Fruit fly (Drosophila melanogaster) whole organism, adult: ENCODE measurements around the gene brv3.
A peak's percentile ranks its signal among the peaks of the same experiment; 100 is the strongest.

ENCODE experiments used
- CG11617 ChIP-seq: fragments of 200-800 bp; sonication (Bioruptor generic); optimal IDR thresholded peaks from 2 replicates; lab custom pipeline; 2017; ENCODE audit warnings: mild to moderate bottlenecking, missing biosample characterization, missing genetic modification reagents, missing genetic modification characterization
- CG12768 ChIP-seq: fragments of 200-800 bp; sonication (Bioruptor generic); optimal IDR thresholded peaks from 2 replicates; lab custom pipeline; 2017; ENCODE audit warnings: missing biosample characterization, missing genetic modification characterization, mild to moderate bottlenecking, moderate library complexity, missing genetic modification reagents
- CG14711 ChIP-seq: fragments of 200-800 bp; sonication (Bioruptor generic); optimal IDR thresholded peaks from 2 replicates; lab custom pipeline; 2018; ENCODE audit warnings: missing biosample characterization, mild to moderate bottlenecking, missing genetic modification characterization, moderate library complexity
- CG1620 ChIP-seq: fragments of 200-800 bp; sonication (Bioruptor generic); optimal IDR thresholded peaks from 2 replicates; lab custom pipeline; 2016; ENCODE audit warnings: missing biosample characterization, missing genetic modification characterization
- CG33017 ChIP-seq: fragments of 200-800 bp; sonication (Bioruptor generic); optimal IDR thresholded peaks from 2 replicates; lab custom pipeline; 2018; ENCODE audit warnings: missing biosample characterization, mild to moderate bottlenecking, missing genetic modification characterization, moderate library complexity
- CG5204 ChIP-seq: fragments of 200-800 bp; sonication (Bioruptor generic); optimal IDR thresholded peaks from 2 replicates; lab custom pipeline; 2016; ENCODE audit warnings: missing biosample characterization, missing genetic modification characterization
- CG7045 ChIP-seq: fragments of 200-800 bp; sonication (Bioruptor generic); optimal IDR thresholded peaks from 2 replicates; lab custom pipeline; 2017; ENCODE audit warnings: missing biosample characterization, mild to moderate bottlenecking, missing genetic modification characterization
- CG7101 ChIP-seq: fragments of 200-800 bp; sonication (Bioruptor generic); optimal IDR thresholded peaks from 2 replicates; lab custom pipeline; 2018; ENCODE audit warnings: missing biosample characterization, mild to moderate bottlenecking, missing genetic modification characterization, moderate library complexity
- Clk ChIP-seq: fragments of 200-800 bp; sonication (Bioruptor generic); optimal IDR thresholded peaks from 2 replicates; lab custom pipeline; 2017; ENCODE audit warnings: missing biosample characterization, missing genetic modification characterization
- Crg-1 ChIP-seq: fragments of 200-800 bp; sonication (Bioruptor generic); optimal IDR thresholded peaks from 2 replicates; lab custom pipeline; 2016; ENCODE audit warnings: missing biosample characterization, missing genetic modification characterization
- Hr96 ChIP-seq: fragments of 200-800 bp; sonication (Bioruptor generic); optimal IDR thresholded peaks from 2 replicates; lab custom pipeline; 2016; ENCODE audit warnings: missing biosample characterization, missing genetic modification characterization
- Mnt ChIP-seq: fragments of 200-800 bp; sonication (Bioruptor generic); optimal IDR thresholded peaks from 2 replicates; lab custom pipeline; 2016; ENCODE audit warnings: missing biosample characterization, mild to moderate bottlenecking, missing genetic modification characterization
- bab1 ChIP-seq: fragments of 200-800 bp; sonication (Bioruptor generic); optimal IDR thresholded peaks from 3 replicates; lab custom pipeline; 2019; ENCODE audit warnings: missing biosample characterization, mild to moderate bottlenecking, missing genetic modification characterization, moderate library complexity
- cic ChIP-seq: fragments of 200-800 bp; sonication (Bioruptor generic); optimal IDR thresholded peaks from 2 replicates; lab custom pipeline; 2017; ENCODE audit warnings: missing biosample characterization, mild to moderate bottlenecking, missing genetic modification characterization, moderate library complexity
- cnc ChIP-seq, 2 experiments: fragments of >200 bp; optimal IDR thresholded peaks; 2 replicates each; lab custom pipeline; 2017
- kay ChIP-seq: fragments of 200-800 bp; sonication (Bioruptor generic); peaks from one replicate; lab custom pipeline; 2016; ENCODE audit warnings: missing biosample characterization, missing genetic modification characterization, borderline replicate concordance
- ovo ChIP-seq: fragments of 200-800 bp; sonication (Bioruptor generic); optimal IDR thresholded peaks from 2 replicates; lab custom pipeline; 2016; ENCODE audit warnings: missing biosample characterization, missing genetic modification characterization
- pad ChIP-seq: fragments of 200-800 bp; sonication (Bioruptor generic); optimal IDR thresholded peaks from 3 replicates; lab custom pipeline; 2017; ENCODE audit warnings: missing biosample characterization, missing genetic modification characterization, mild to moderate bottlenecking, moderate library complexity, missing genetic modification reagents
- tj ChIP-seq: fragments of 200-800 bp; sonication (Bioruptor generic); optimal IDR thresholded peaks from 3 replicates; lab custom pipeline; 2017; ENCODE audit warnings: missing biosample characterization, mild to moderate bottlenecking, missing genetic modification characterization, moderate library complexity
- toe ChIP-seq: fragments of 200-800 bp; sonication (Bioruptor generic); optimal IDR thresholded peaks from 2 replicates; lab custom pipeline; 2016; ENCODE audit warnings: missing biosample characterization, missing genetic modification characterization

Gene brv3

dm6 chrX:2619651-2620050, 4.7 kb downstream of the brv3 start, which contains the start of the genes Tsp3A and Seipin:
TSS of gene Tsp3A (minus strand) at chrX:2619738.
TSS of gene Seipin (plus strand) at chrX:2619799.
- TF ChIP-seq CG12768 (peak; percentile 97), cnc (optimal IDR thresholded peaks at IDR 0.05; lab: Kevin White, UChicago) (no peak), CG7045 (GFP tag; lab: Kevin White, UChicago) (peak; percentile 79), pad (peak; percentile 75), CG1620 (GFP tag; lab: Kevin White, UChicago) (peak; percentile 48), CG5204 (GFP tag; lab: Kevin White, UChicago) (no peak), cic (peak; percentile 60), CG7101 (tag; lab: Kevin White, UChicago) (peak; percentile 88), CG33017 (peak; percentile 83), ovo (peak; percentile 30), toe (GFP tag; lab: Kevin White, UChicago) (no peak), Clk (GFP tag; lab: Kevin White, UChicago) (peak; percentile 67), Crg-1 (GFP tag; lab: Kevin White, UChicago) (peak; percentile 51), Mnt (GFP tag; lab: Kevin White, UChicago) (peak; percentile 61), CG11617 (GFP tag; lab: Kevin White, UChicago) (peak; percentile 88), tj (GFP tag; lab: Kevin White, UChicago) (peak; percentile 87), bab1 (GFP tag; lab: Kevin White, UChicago) (peak; percentile 84), Hr96 (GFP tag; lab: Kevin White, UChicago) (no peak), CG14711 (tag; lab: Kevin White, UChicago) (peak; percentile 84), kay (no peak)

- no peak for TF ChIP-seq kay
- TF ChIP-seq CG7101 (tag; lab: Kevin White, UChicago), result no peak
- TF ChIP-seq CG12768, result no peak
Observed at dm6 chrX:2617417-2617816, 7.0 kb downstream of the brv3 start.

- peak; percentile 22 for TF ChIP-seq Mnt (GFP tag; lab: Kevin White, UChicago)
Observed at dm6 chrX:2610236-2610635, 14.1 kb downstream of the brv3 start, which contains the start of gene eIF3g1. TSS of gene eIF3g1 (minus strand) at chrX:2610336.

dm6 chrX:2608470-2609157, 15.8 kb downstream of the brv3 start, which contains the start of gene Smyd3:
TSS of gene Smyd3 (minus strand) at chrX:2608876.
- TF ChIP-seq CG33017 (peak; percentile 77), toe (GFP tag; lab: Kevin White, UChicago) (peak; percentile 61), CG7101 (tag; lab: Kevin White, UChicago) (peak; percentile 61), cnc (optimal IDR thresholded peaks at IDR 0.05; lab: Kevin White, UChicago) (no peak), pad (peak; percentile 50), kay (no peak), ovo (no peak), Hr96 (GFP tag; lab: Kevin White, UChicago) (no peak), Mnt (GFP tag; lab: Kevin White, UChicago) (peak; percentile 83), tj (GFP tag; lab: Kevin White, UChicago) (peak; percentile 40), bab1 (GFP tag; lab: Kevin White, UChicago) (peak; percentile 81), Clk (GFP tag; lab: Kevin White, UChicago) (peak; percentile 30), CG5204 (GFP tag; lab: Kevin White, UChicago) (no peak), CG14711 (tag; lab: Kevin White, UChicago) (peak; percentile 62), CG12768 (peak; percentile 68), CG1620 (GFP tag; lab: Kevin White, UChicago) (peak; percentile 52), CG7045 (GFP tag; lab: Kevin White, UChicago) (peak; percentile 46), cic (peak; percentile 44), CG11617 (GFP tag; lab: Kevin White, UChicago) (peak; percentile 74), Crg-1 (GFP tag; lab: Kevin White, UChicago) (peak; percentile 57)

- TF ChIP-seq CG14711 (tag; lab: Kevin White, UChicago) (peak; percentile 16), Hr96 (GFP tag; lab: Kevin White, UChicago) (no peak), Mnt (GFP tag; lab: Kevin White, UChicago) (peak; percentile 36), ovo (no peak), CG7101 (tag; lab: Kevin White, UChicago) (peak; percentile 31), bab1 (GFP tag; lab: Kevin White, UChicago) (peak; percentile 71), Clk (GFP tag; lab: Kevin White, UChicago) (no peak), CG1620 (GFP tag; lab: Kevin White, UChicago) (peak; percentile 12), tj (GFP tag; lab: Kevin White, UChicago) (peak; percentile 93)
Observed at dm6 chrX:2603851-2604505, 20.4 kb downstream of the brv3 start, which contains the start of the genes Klp3A and Zw10. TSS of gene Klp3A (minus strand) at chrX:2604052. TSS of gene Zw10 (plus strand) at chrX:2604197.

- peak; percentile 70 for TF ChIP-seq Mnt (GFP tag; lab: Kevin White, UChicago)
- no peak for TF ChIP-seq ovo
- peak; percentile 57 for TF ChIP-seq CG1620 (GFP tag; lab: Kevin White, UChicago)
- peak; percentile 89 for TF ChIP-seq CG12768
- peak; percentile 91 for TF ChIP-seq CG33017
- TF ChIP-seq toe (GFP tag; lab: Kevin White, UChicago), result no peak
- TF ChIP-seq cic, result peak; percentile 43
- TF ChIP-seq Clk (GFP tag; lab: Kevin White, UChicago), result peak; percentile 74
- TF ChIP-seq cnc (optimal IDR thresholded peaks at IDR 0.05; lab: Kevin White, UChicago), result no peak
- peak; percentile 66 for TF ChIP-seq bab1 (GFP tag; lab: Kevin White, UChicago)
- no peak for TF ChIP-seq CG5204 (GFP tag; lab: Kevin White, UChicago)
- TF ChIP-seq CG14711 (tag; lab: Kevin White, UChicago), result peak; percentile 90
- TF ChIP-seq CG7045 (GFP tag; lab: Kevin White, UChicago), result peak; percentile 84
- peak; percentile 93 for TF ChIP-seq CG7101 (tag; lab: Kevin White, UChicago)
- no peak for TF ChIP-seq kay
- peak; percentile 92 for TF ChIP-seq Hr96 (GFP tag; lab: Kevin White, UChicago)
- TF ChIP-seq CG11617 (GFP tag; lab: Kevin White, UChicago), result peak; percentile 88
- peak; percentile 89 for TF ChIP-seq Crg-1 (GFP tag; lab: Kevin White, UChicago)
- TF ChIP-seq pad, result peak; percentile 81
- peak; percentile 57 for TF ChIP-seq tj (GFP tag; lab: Kevin White, UChicago)
Observed at dm6 chrX:2593753-2594096, 30.6 kb downstream of the brv3 start.
